Worm (Caenorhabditis elegans) whole organism, late embryonic: ENCODE results near the gene C46F11.6.

Experiments used
- ama-1 ChIP-seq: fragments of 150-350 bp; optimal IDR thresholded peaks from 2 replicates; lab custom pipeline; 2014
- ets-4 ChIP-seq: sonication (generic microtip); optimal IDR thresholded peaks from 2 replicates; lab custom pipeline; 2016; ENCODE audit warnings: missing genetic modification characterization, missing compliant biosample characterization
- fkh-10 ChIP-seq: fragments of 150-350 bp; optimal IDR thresholded peaks from 2 replicates; lab custom pipeline; 2014; ENCODE audit warnings: missing biosample characterization, missing genetic modification reagents, missing genetic modification characterization

DNA sequence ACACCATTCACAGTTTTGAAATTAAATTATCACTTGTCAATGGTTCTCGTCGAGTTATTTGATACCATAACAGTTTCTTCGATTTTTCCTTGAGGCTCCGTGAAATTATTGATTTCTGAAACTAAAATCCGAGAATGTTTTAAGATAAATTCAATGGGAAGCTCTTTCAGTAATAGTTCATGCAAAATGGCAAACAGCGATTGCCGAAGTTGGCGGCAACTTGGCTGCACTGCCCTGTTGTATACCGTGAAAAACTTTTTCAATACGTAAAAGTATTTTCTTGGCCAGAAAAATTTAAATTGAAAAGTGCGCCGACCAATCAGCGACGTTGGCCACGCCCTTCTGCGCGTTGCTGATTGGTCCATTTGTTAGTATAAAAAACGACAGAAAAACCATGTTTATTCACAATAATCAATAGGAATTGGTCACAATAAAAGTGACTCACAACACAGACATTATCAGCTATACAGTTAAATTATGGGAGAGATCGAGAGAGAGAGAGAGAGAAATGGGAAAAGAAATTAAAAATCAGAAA is 12.7 kb upstream of the C46F11.6 start:
- no peak for TF ChIP-seq fkh-10 (GFP tag; lab: Kevin White, UChicago)
- TF ChIP-seq ama-1 (lab: Kevin White, UChicago), result no peak
- TF ChIP-seq ets-4 (tag; lab: Kevin White, UChicago), result no peak
